Fruit fly (Drosophila melanogaster): ENCODE measurements around the gene Elp1.
A peak's percentile ranks its signal among the peaks of the same experiment; 100 is the strongest.

The Elp1 gene

dm6 chr3R:11688055-11688454 is 37.3 kb downstream of the Elp1 start, which contains the start of gene CG6834 (continued):
- TF ChIP-seq CG4617 (GFP tag; optimal IDR thresholded peaks at IDR 0.05; ENCODE audit: borderline replicate concordance) (no peak), Dfd (GFP tag; optimal IDR thresholded peaks at IDR 0.05) (no peak), CG2116 (GFP tag; optimal IDR thresholded peaks at IDR 0.05) (no peak), CG2875 (GFP tag; optimal IDR thresholded peaks at IDR 0.05) (no peak), Xrp1 (GFP tag; IDR thresholded peaks at IDR 0.05) (no peak), HLH3B (GFP tag; IDR thresholded peaks at IDR 0.05) (no peak), CG17829 (tag; optimal IDR thresholded peaks at IDR 0.05) (no peak), Max (GFP tag; optimal IDR thresholded peaks at IDR 0.05) (no peak), Fer3 (tag; optimal IDR thresholded peaks at IDR 0.05) (no peak), BtbVII (GFP tag; optimal IDR thresholded peaks at IDR 0.05) (peak; percentile 47), zen2 (GFP tag; IDR thresholded peaks at IDR 0.05; ENCODE audit: partially characterized antibody) (no peak), sob (GFP tag; IDR thresholded peaks at IDR 0.05) (no peak), TFAM (GFP tag; optimal IDR thresholded peaks at IDR 0.05) (no peak), ase (GFP tag; IDR thresholded peaks at IDR 0.05) (no peak), CG11093 (GFP tag; IDR thresholded peaks at IDR 0.05) (no peak), gsb (GFP tag; IDR thresholded peaks at IDR 0.05) (no peak), CG18011 (GFP tag; optimal IDR thresholded peaks at IDR 0.05) (no peak), CG7357 (GFP tag; IDR thresholded peaks at IDR 0.05) (no peak), fru (optimal IDR thresholded peaks at IDR 0.05) (no peak), CG3726 (GFP tag; IDR thresholded peaks at IDR 0.05) (no peak), Dp (GFP tag; optimal IDR thresholded peaks at IDR 0.05) (no peak), CG10462 (GFP tag; optimal IDR thresholded peaks at IDR 0.05) (no peak), CG8290 (GFP tag; optimal IDR thresholded peaks at IDR 0.05) (no peak), CG8290 (tag; optimal IDR thresholded peaks at IDR 0.05) (no peak), seq (GFP tag; IDR thresholded peaks at IDR 0.05) (no peak), chn (GFP tag; optimal IDR thresholded peaks at IDR 0.05) (no peak), YL-1 (GFP tag; optimal IDR thresholded peaks at IDR 0.05) (no peak), CG4282 (GFP tag; optimal IDR thresholded peaks at IDR 0.05) (no peak), Vsx1 (GFP tag; optimal IDR thresholded peaks at IDR 0.05) (no peak), CG12942 (GFP tag; optimal IDR thresholded peaks at IDR 0.05) (no peak), CG10543 (GFP tag; optimal IDR thresholded peaks at IDR 0.05) (peak; percentile 20), ems (GFP tag; optimal IDR thresholded peaks at IDR 0.05) (no peak), cad (GFP tag; optimal IDR thresholded peaks at IDR 0.05) (no peak), HLH4C (GFP tag; IDR thresholded peaks at IDR 0.05; ENCODE audit: partially characterized antibody) (no peak), Mrtf (GFP tag; IDR thresholded peaks at IDR 0.05) (no peak), CG12659 (GFP tag; optimal IDR thresholded peaks at IDR 0.05) (no peak), jumu (GFP tag; optimal IDR thresholded peaks at IDR 0.05) (no peak), vnd (GFP tag; IDR thresholded peaks at IDR 0.05; ENCODE audit: partially characterized antibody) (no peak), CG3847 (GFP tag; IDR thresholded peaks at IDR 0.05) (no peak), da (GFP tag; optimal IDR thresholded peaks at IDR 0.05) (no peak), sug (tag; optimal IDR thresholded peaks at IDR 0.05) (peak; percentile 96), CG13296 (GFP tag; optimal IDR thresholded peaks at IDR 0.05) (peak; percentile 53), Abd-B (GFP tag; optimal IDR thresholded peaks at IDR 0.05) (no peak), zfh1 (GFP tag; IDR thresholded peaks at IDR 0.05) (no peak), tgo (GFP tag; IDR thresholded peaks at IDR 0.05) (no peak), CG3407 (GFP tag; optimal IDR thresholded peaks at IDR 0.05) (no peak), E2f2 (GFP tag; IDR thresholded peaks at IDR 0.05) (no peak), Doc2 (GFP tag; IDR thresholded peaks at IDR 0.05) (no peak), exex (tag; optimal IDR thresholded peaks at IDR 0.05) (peak; percentile 85), Doc3 (GFP tag; IDR thresholded peaks at IDR 0.05; ENCODE audit: partially characterized antibody) (no peak), CG2199 (GFP tag; IDR thresholded peaks at IDR 0.05) (no peak), unpg (GFP tag; optimal IDR thresholded peaks at IDR 0.05) (peak; percentile 20), slou (GFP tag; optimal IDR thresholded peaks at IDR 0.05) (no peak)
